Worm (Caenorhabditis elegans): ENCODE data around the gene C23H3.2.

ce11 chrII:19238-19637 lies 41.9 kb upstream of the C23H3.2 start, which contains the start of gene gmeb-1:
- TF ChIP-seq nhr-11 (tag; optimal IDR thresholded peaks at IDR 0.05) (no peak), lsy-2 (tag; optimal IDR thresholded peaks at IDR 0.05) (no peak), lin-13 (GFP tag; optimal IDR thresholded peaks at IDR 0.05) (no peak), nhr-77 (tag; optimal IDR thresholded peaks at IDR 0.05) (no peak), egl-27 (tag; optimal IDR thresholded peaks at IDR 0.05) (no peak), madf-9 (GFP tag; conservative IDR thresholded peaks at IDR 0.05) (no peak), pha-4 (GFP tag; IDR thresholded peaks at IDR 0.05) (no peak), pha-4 (tag; optimal IDR thresholded peaks at IDR 0.05) (no peak)
